Fruit fly (Drosophila melanogaster) whole organism, embryonic: ENCODE data around the gene CG44001.

ENCODE experiments used
- Antp ChIP-seq: fragments of 200-800 bp; sonication (Bioruptor generic); optimal IDR thresholded peaks from 3 replicates; lab custom pipeline; 2016; ENCODE audit warnings: missing biosample characterization, missing genetic modification characterization
- BEAF-32 ChIP-seq: fragments of 200-800 bp; sonication (Bioruptor generic); optimal IDR thresholded peaks from 3 replicates; lab custom pipeline; 2017; ENCODE audit warnings: missing biosample characterization, missing genetic modification characterization, mild to moderate bottlenecking, moderate library complexity, missing genetic modification reagents
- BtbVII ChIP-seq: fragments of 200-800 bp; sonication (Bioruptor generic); optimal IDR thresholded peaks from 3 replicates; lab custom pipeline; 2017; ENCODE audit warnings: missing biosample characterization, mild to moderate bottlenecking, missing genetic modification characterization
- CG11695 ChIP-seq: fragments of 200-800 bp; sonication (Bioruptor generic); IDR thresholded peaks from 3 replicates; pipeline ENCODE4 v1.3.6; 2022; ENCODE audit warnings: missing biosample characterization, missing genetic modification characterization
- CG11696 ChIP-seq: fragments of 200-800 bp; sonication (Bioruptor generic); IDR thresholded peaks from 2 replicates; pipeline ENCODE4 v1.3.6; 2022; ENCODE audit warnings: missing biosample characterization, missing genetic modification characterization
- CG12071 ChIP-seq: fragments of 200-800 bp; sonication (Bioruptor generic); optimal IDR thresholded peaks from 3 replicates; lab custom pipeline; 2018; ENCODE audit warnings: missing biosample characterization, mild to moderate bottlenecking, missing genetic modification characterization
- CG12155 ChIP-seq: fragments of 200-800 bp; sonication (Bioruptor generic); optimal IDR thresholded peaks from 3 replicates; lab custom pipeline; 2016; ENCODE audit warnings: missing biosample characterization, missing genetic modification characterization
- CG15011 ChIP-seq: fragments of 200-800 bp; sonication (Bioruptor generic); optimal IDR thresholded peaks from 3 replicates; lab custom pipeline; 2018; ENCODE audit warnings: missing biosample characterization, mild to moderate bottlenecking, missing genetic modification characterization
- CG16813 ChIP-seq: fragments of 200-800 bp; sonication (Bioruptor generic); IDR thresholded peaks from 3 replicates; pipeline ENCODE4 v1.3.6; 2022; ENCODE audit warnings: missing biosample characterization, missing genetic modification characterization; ENCODE audit not compliant: partially characterized antibody
- CG17829 ChIP-seq: fragments of 200-800 bp; optimal IDR thresholded peaks from 2 replicates; lab custom pipeline; 2019; ENCODE audit warnings: missing biosample characterization, mild to moderate bottlenecking, missing genetic modification characterization, moderate library complexity
- CG18011 ChIP-seq: fragments of 200-800 bp; sonication (Bioruptor generic); optimal IDR thresholded peaks from 2 replicates; lab custom pipeline; 2017; ENCODE audit warnings: missing biosample characterization, missing genetic modification characterization, mild to moderate bottlenecking, moderate library complexity, missing genotype
- CG34422 ChIP-seq: fragments of 200-800 bp; sonication (Bioruptor generic); IDR thresholded peaks from 3 replicates; pipeline ENCODE4 v1.3.6; 2022; ENCODE audit warnings: missing biosample characterization, missing genetic modification characterization
- CG42726 ChIP-seq: fragments of 200-800 bp; sonication (Bioruptor generic); IDR thresholded peaks from 2 replicates; pipeline ENCODE4 v1.3.6; 2022; ENCODE audit warnings: missing biosample characterization, missing genetic modification characterization; ENCODE audit not compliant: partially characterized antibody
- CG4282 ChIP-seq: fragments of 200-800 bp; sonication (Bioruptor generic); optimal IDR thresholded peaks from 2 replicates; lab custom pipeline; 2016; ENCODE audit warnings: missing biosample characterization, missing genetic modification characterization
- CG4404 ChIP-seq: fragments of 200-800 bp; sonication (Bioruptor generic); IDR thresholded peaks from 2 replicates; pipeline ENCODE4 v1.3.6; 2022; ENCODE audit warnings: missing biosample characterization, missing genetic modification characterization
- CG7786 ChIP-seq: fragments of 200-800 bp; sonication (Bioruptor generic); optimal IDR thresholded peaks from 2 replicates; lab custom pipeline; 2016; ENCODE audit warnings: missing biosample characterization, missing genetic modification characterization
- CG7839 ChIP-seq: fragments of 200-800 bp; sonication (Bioruptor generic); optimal IDR thresholded peaks from 3 replicates; lab custom pipeline; 2018; ENCODE audit warnings: missing biosample characterization, mild to moderate bottlenecking, missing genetic modification characterization, moderate library complexity
- CG7987 ChIP-seq: fragments of 200-800 bp; sonication (Bioruptor generic); optimal IDR thresholded peaks from 2 replicates; lab custom pipeline; 2018; ENCODE audit warnings: missing biosample characterization, mild to moderate bottlenecking, missing genetic modification characterization, moderate library complexity
- CG8478 ChIP-seq: fragments of >200 bp; optimal IDR thresholded peaks from 2 replicates; lab custom pipeline; 2018
- CkIIα-i1 ChIP-seq: fragments of 200-800 bp; sonication (Bioruptor generic); IDR thresholded peaks from 2 replicates; pipeline ENCODE4 v1.3.6; 2022; ENCODE audit warnings: missing biosample characterization, missing genetic modification characterization
- Dp ChIP-seq: fragments of 200-800 bp; sonication (Bioruptor generic); optimal IDR thresholded peaks from 2 replicates; lab custom pipeline; 2018; ENCODE audit warnings: missing biosample characterization, mild to moderate bottlenecking, missing genetic modification characterization, moderate library complexity
- E2f2 ChIP-seq: fragments of 200-800 bp; sonication (Bioruptor generic); IDR thresholded peaks from 2 replicates; pipeline ENCODE4 v1.3.6; 2022; ENCODE audit warnings: missing biosample characterization, missing genetic modification characterization
- HHEX ChIP-seq: fragments of 200-800 bp; sonication (Bioruptor generic); optimal IDR thresholded peaks from 3 replicates; lab custom pipeline; 2017; ENCODE audit warnings: missing biosample characterization, mild to moderate bottlenecking, missing genetic modification characterization, missing genetic modification reagents
- MBD-R2 ChIP-seq: fragments of 200-800 bp; sonication (Bioruptor generic); IDR thresholded peaks from 2 replicates; pipeline ENCODE4 v1.3.6; 2022; ENCODE audit warnings: missing biosample characterization, missing genetic modification characterization
- MTF-1 ChIP-seq: fragments of 200-800 bp; sonication (Bioruptor generic); optimal IDR thresholded peaks from 2 replicates; lab custom pipeline; 2018; ENCODE audit warnings: missing biosample characterization, mild to moderate bottlenecking, missing genetic modification characterization, borderline replicate concordance
- Mes4 ChIP-seq: fragments of 200-800 bp; sonication (Bioruptor generic); optimal IDR thresholded peaks from 2 replicates; lab custom pipeline; 2016; ENCODE audit warnings: missing biosample characterization, missing genetic modification characterization
- NK7.1 ChIP-seq: fragments of 200-800 bp; sonication (Bioruptor generic); optimal IDR thresholded peaks from 3 replicates; lab custom pipeline; 2016; ENCODE audit warnings: missing biosample characterization, missing genetic modification characterization
- Nf-YA ChIP-seq: fragments of 200-800 bp; sonication (Bioruptor generic); IDR thresholded peaks from 2 replicates; pipeline ENCODE4 v1.3.6; 2022; ENCODE audit warnings: missing biosample characterization, missing genetic modification characterization
- Rx ChIP-seq: fragments of 200-800 bp; sonication (Bioruptor generic); IDR thresholded peaks from 2 replicates; pipeline ENCODE4 v1.3.6; 2022; ENCODE audit warnings: missing biosample characterization, missing genetic modification characterization
- Xrp1 ChIP-seq: fragments of 200-800 bp; sonication (Bioruptor generic); IDR thresholded peaks from 2 replicates; pipeline ENCODE4 v1.3.6; 2022; ENCODE audit warnings: missing biosample characterization, missing genetic modification characterization
- br ChIP-seq: fragments of >200 bp; optimal IDR thresholded peaks from 2 replicates; lab custom pipeline; 2017
- cg ChIP-seq: fragments of 200-800 bp; sonication (Bioruptor generic); optimal IDR thresholded peaks from 3 replicates; lab custom pipeline; 2019; ENCODE audit warnings: missing biosample characterization, mild to moderate bottlenecking, missing genetic modification characterization, moderate library complexity
- dimm ChIP-seq: fragments of 200-800 bp; sonication (Bioruptor generic); IDR thresholded peaks from 2 replicates; pipeline ENCODE4 v1.3.6; 2022; ENCODE audit warnings: missing biosample characterization, missing genetic modification characterization
- ems ChIP-seq: fragments of 200-800 bp; sonication (Bioruptor generic); optimal IDR thresholded peaks from 3 replicates; lab custom pipeline; 2016; ENCODE audit warnings: missing biosample characterization, missing genetic modification characterization
- fd3F ChIP-seq: fragments of 200-800 bp; sonication (Bioruptor generic); optimal IDR thresholded peaks from 2 replicates; lab custom pipeline; 2018; ENCODE audit warnings: missing biosample characterization, mild to moderate bottlenecking, missing genetic modification characterization, moderate library complexity
- fd64A ChIP-seq: fragments of 200-800 bp; sonication (Bioruptor generic); optimal IDR thresholded peaks from 3 replicates; lab custom pipeline; 2018; ENCODE audit warnings: missing biosample characterization, mild to moderate bottlenecking, missing genetic modification characterization
- fd96Cb ChIP-seq: fragments of 200-800 bp; sonication (Bioruptor generic); optimal IDR thresholded peaks from 2 replicates; lab custom pipeline; 2018; ENCODE audit warnings: missing biosample characterization, mild to moderate bottlenecking, missing genetic modification characterization, moderate library complexity
- hb ChIP-seq: fragments of 200-800 bp; sonication (Bioruptor generic); IDR thresholded peaks from 3 replicates; pipeline ENCODE4 v1.3.6; 2022; ENCODE audit warnings: missing biosample characterization, missing genetic modification characterization; ENCODE audit not compliant: partially characterized antibody
- lbe ChIP-seq: fragments of 200-800 bp; sonication (Bioruptor generic); optimal IDR thresholded peaks from 2 replicates; lab custom pipeline; 2016; ENCODE audit warnings: missing biosample characterization, mild to moderate bottlenecking, missing genetic modification characterization
- mam ChIP-seq: fragments of 200-800 bp; sonication (Bioruptor generic); optimal IDR thresholded peaks from 3 replicates; lab custom pipeline; 2016; ENCODE audit warnings: missing biosample characterization, missing genetic modification characterization
- mirr ChIP-seq: fragments of 200-800 bp; sonication (Bioruptor generic); optimal IDR thresholded peaks from 3 replicates; lab custom pipeline; 2018; ENCODE audit warnings: missing biosample characterization, mild to moderate bottlenecking, missing genetic modification characterization
- onecut ChIP-seq: fragments of 200-800 bp; sonication (Bioruptor generic); IDR thresholded peaks from 2 replicates; pipeline ENCODE4 v1.3.6; 2022; ENCODE audit warnings: missing biosample characterization, missing genetic modification characterization
- pzg ChIP-seq: fragments of 200-800 bp; sonication (Bioruptor generic); optimal IDR thresholded peaks from 3 replicates; lab custom pipeline; 2018; ENCODE audit warnings: missing biosample characterization, mild to moderate bottlenecking, missing genetic modification characterization, moderate library complexity
- ro ChIP-seq: fragments of 200-800 bp; sonication (Bioruptor generic); IDR thresholded peaks from 2 replicates; pipeline ENCODE4 v1.3.6; 2022; ENCODE audit warnings: missing biosample characterization, missing genetic modification characterization
- run ChIP-seq: fragments of 200-800 bp; sonication (Bioruptor generic); optimal IDR thresholded peaks from 3 replicates; lab custom pipeline; 2018; ENCODE audit warnings: missing biosample characterization, mild to moderate bottlenecking, missing genetic modification characterization
- sens-2 ChIP-seq: fragments of 200-800 bp; sonication (Bioruptor generic); IDR thresholded peaks from 2 replicates; pipeline ENCODE4 v1.3.6; 2022; ENCODE audit warnings: missing biosample characterization, missing genetic modification characterization
- shn ChIP-seq: fragments of 200-800 bp; sonication (Bioruptor generic); optimal IDR thresholded peaks from 3 replicates; lab custom pipeline; 2016; ENCODE audit warnings: missing biosample characterization, missing genetic modification characterization
- sima ChIP-seq: fragments of 200-800 bp; sonication (Bioruptor generic); optimal IDR thresholded peaks from 2 replicates; lab custom pipeline; 2016; ENCODE audit warnings: missing biosample characterization, missing genetic modification characterization
- vvl ChIP-seq: fragments of 200-800 bp; sonication (Bioruptor generic); IDR thresholded peaks from 2 replicates; pipeline ENCODE4 v1.3.6; 2022; ENCODE audit warnings: missing biosample characterization, missing genetic modification characterization
- yki ChIP-seq: fragments of >200 bp; optimal IDR thresholded peaks from 3 replicates; lab custom pipeline; 2018

CG44001 gene

dm6 chr2L:5004677-5005463, 38.2 kb upstream of the CG44001 start (continued):
- TF ChIP-seq ems (GFP tag; lab: Kevin White, UChicago) (peak; percentile 94), CG7987 (GFP tag; lab: Kevin White, UChicago) (peak; percentile 89), Nf-YA (GFP tag; lab: Robert Waterston, UW) (peak; percentile 88), Dp (GFP tag; lab: Kevin White, UChicago) (no peak), lbe (GFP tag; lab: Kevin White, UChicago) (peak; percentile 46), Rx (peak; percentile 91), CG16813 (GFP tag; lab: Robert Waterston, UW) (no peak), sima (GFP tag; lab: Kevin White, UChicago) (peak; percentile 87), Xrp1 (GFP tag; lab: Robert Waterston, UW) (peak; percentile 97), BEAF-32 (GFP tag; lab: Kevin White, UChicago) (peak; percentile 6), fd96Cb (tag; lab: Kevin White, UChicago) (peak; percentile 93), onecut (GFP tag; lab: Robert Waterston, UW) (peak; percentile 86), CG42726 (GFP tag; lab: Robert Waterston, UW) (no peak), CG17829 (tag; lab: Kevin White, UChicago) (peak; percentile 91), CG34422 (peak; percentile 96), yki (lab: Kevin White, UChicago) (no peak), CG4404 (GFP tag; lab: Robert Waterston, UW) (peak; percentile 93), hb (GFP tag; lab: Robert Waterston, UW) (no peak), CG7786 (GFP tag; lab: Kevin White, UChicago) (peak; percentile 97), CG8478 (lab: Kevin White, UChicago) (no peak), MBD-R2 (GFP tag; lab: Robert Waterston, UW) (peak; percentile 89), CkIIα-i1 (GFP tag; lab: Robert Waterston, UW) (peak; percentile 68; the same call in 1 of the 2 replicates), pzg (peak; percentile 28), Mes4 (GFP tag; lab: Kevin White, UChicago) (peak; percentile 91), mam (GFP tag; lab: Kevin White, UChicago) (peak; percentile 98), CG11696 (GFP tag; lab: Robert Waterston, UW) (peak; percentile 85), dimm (GFP tag; lab: Robert Waterston, UW) (peak; percentile 90), HHEX (GFP tag; lab: Kevin White, UChicago) (peak; percentile 94), fd64A (GFP tag; lab: Kevin White, UChicago) (peak; percentile 71), run (tag; lab: Kevin White, UChicago) (peak; percentile 84), br (no peak), CG4282 (GFP tag; lab: Kevin White, UChicago) (peak; percentile 88), mirr (GFP tag; lab: Kevin White, UChicago) (peak; percentile 84), CG15011 (GFP tag; lab: Kevin White, UChicago) (peak; percentile 93), fd3F (GFP tag; lab: Kevin White, UChicago) (peak; percentile 94), vvl (peak; percentile 98), CG11695 (peak; percentile 96), NK7.1 (peak; percentile 91), MTF-1 (GFP tag; lab: Kevin White, UChicago) (peak; percentile 76), CG12155 (GFP tag; lab: Kevin White, UChicago) (peak; percentile 93), CG7839 (tag; lab: Kevin White, UChicago) (peak; percentile 95), CG12071 (GFP tag; lab: Kevin White, UChicago) (peak; percentile 93), CG18011 (GFP tag; lab: Kevin White, UChicago) (peak; percentile 82), cg (GFP tag; lab: Kevin White, UChicago) (no peak), sens-2 (GFP tag; lab: Robert Waterston, UW) (peak; percentile 91), E2f2 (GFP tag; lab: Robert Waterston, UW) (peak; percentile 77), ro (GFP tag; lab: Robert Waterston, UW) (peak; percentile 88), Antp (GFP tag; lab: Kevin White, UChicago) (peak; percentile 97), BtbVII (GFP tag; lab: Kevin White, UChicago) (peak; percentile 93), shn (peak; percentile 91)
